Fruit fly (Drosophila melanogaster) whole organism, pupa: ENCODE data around the gene pall.

Experiments used
- CG10348 ChIP-seq: fragments of 200-800 bp; sonication (Bioruptor generic); IDR thresholded peaks from 2 replicates; pipeline ENCODE4 v1.3.6; 2022; ENCODE audit warnings: missing biosample characterization, missing genetic modification characterization
- CG12605 ChIP-seq: fragments of 200-800 bp; sonication (Bioruptor generic); IDR thresholded peaks from 2 replicates; pipeline ENCODE4 v1.3.6; 2022; ENCODE audit warnings: missing biosample characterization, missing genetic modification characterization
- CG13204 ChIP-seq: fragments of 200-800 bp; sonication (Bioruptor generic); optimal IDR thresholded peaks from 2 replicates; lab custom pipeline; 2018; ENCODE audit warnings: missing biosample characterization, mild to moderate bottlenecking, missing genetic modification characterization, moderate library complexity
- CG14655 ChIP-seq: fragments of 200-800 bp; sonication (Bioruptor generic); optimal IDR thresholded peaks from 3 replicates; lab custom pipeline; 2017; ENCODE audit warnings: mild to moderate bottlenecking, missing biosample characterization, missing genetic modification reagents, missing genetic modification characterization
- CG15710 ChIP-seq: fragments of 200-800 bp; sonication (Bioruptor generic); optimal IDR thresholded peaks from 2 replicates; lab custom pipeline; 2018; ENCODE audit warnings: missing biosample characterization, mild to moderate bottlenecking, missing genetic modification characterization, moderate library complexity
- CG17806 ChIP-seq: fragments of 200-800 bp; sonication (Bioruptor generic); optimal IDR thresholded peaks from 2 replicates; lab custom pipeline; 2018; ENCODE audit warnings: missing biosample characterization, mild to moderate bottlenecking, missing genetic modification characterization, moderate library complexity
- CG32121 ChIP-seq: fragments of 200-800 bp; sonication (Bioruptor generic); IDR thresholded peaks from 2 replicates; pipeline ENCODE4 v1.3.6; 2022; ENCODE audit warnings: missing biosample characterization, missing genetic modification characterization
- CG34367 ChIP-seq: fragments of 200-800 bp; sonication (Bioruptor generic); optimal IDR thresholded peaks from 2 replicates; lab custom pipeline; 2018; ENCODE audit warnings: missing biosample characterization, mild to moderate bottlenecking, missing genetic modification characterization
- CG4496 ChIP-seq: fragments of 200-800 bp; sonication (Bioruptor generic); IDR thresholded peaks from 3 replicates; pipeline ENCODE4 v1.3.6; 2022; ENCODE audit warnings: missing biosample characterization, missing genetic modification characterization
- CG8159 ChIP-seq: fragments of 200-800 bp; sonication (Bioruptor generic); optimal IDR thresholded peaks from 3 replicates; lab custom pipeline; 2018; ENCODE audit warnings: missing biosample characterization, mild to moderate bottlenecking, missing genetic modification characterization, moderate library complexity
- CG8301 ChIP-seq: fragments of 200-800 bp; sonication (Bioruptor generic); optimal IDR thresholded peaks from 2 replicates; lab custom pipeline; 2018; ENCODE audit warnings: missing biosample characterization, mild to moderate bottlenecking, missing genetic modification characterization
- CG9948 ChIP-seq: fragments of 200-800 bp; sonication (Bioruptor generic); optimal IDR thresholded peaks from 2 replicates; lab custom pipeline; 2018; ENCODE audit warnings: missing biosample characterization, mild to moderate bottlenecking, missing genetic modification characterization, moderate library complexity
- D1 ChIP-seq: fragments of 200-800 bp; sonication (Bioruptor generic); optimal IDR thresholded peaks from 2 replicates; lab custom pipeline; 2018; ENCODE audit warnings: missing biosample characterization, mild to moderate bottlenecking, missing genetic modification characterization, moderate library complexity
- EcR ChIP-seq: fragments of 200-800 bp; sonication (Bioruptor generic); optimal IDR thresholded peaks from 3 replicates; lab custom pipeline; 2019; ENCODE audit warnings: missing biosample characterization, missing genetic modification characterization, mild to moderate bottlenecking, moderate library complexity, missing genetic modification reagents
- Ets98B ChIP-seq: fragments of 200-800 bp; sonication (Bioruptor generic); IDR thresholded peaks from 2 replicates; pipeline ENCODE4 v1.3.6; 2022; ENCODE audit warnings: missing biosample characterization, missing genetic modification characterization
- Pif1A ChIP-seq: fragments of 200-800 bp; sonication (Bioruptor generic); optimal IDR thresholded peaks from 3 replicates; lab custom pipeline; 2016; ENCODE audit warnings: missing biosample characterization, missing genetic modification characterization
- Pif1B ChIP-seq: fragments of 200-800 bp; sonication (Bioruptor generic); optimal IDR thresholded peaks from 3 replicates; lab custom pipeline; 2016; ENCODE audit warnings: missing biosample characterization, missing genetic modification characterization
- Snoo ChIP-seq: fragments of 200-800 bp; sonication (Bioruptor generic); optimal IDR thresholded peaks from 3 replicates; lab custom pipeline; 2017; ENCODE audit warnings: missing biosample characterization, mild to moderate bottlenecking, missing genetic modification characterization, inconsistent platforms
- fd96Ca ChIP-seq: fragments of 200-800 bp; sonication (Bioruptor generic); IDR thresholded peaks from 3 replicates; pipeline ENCODE4 v1.3.6; 2022; ENCODE audit warnings: missing biosample characterization, missing genetic modification characterization
- gl ChIP-seq: fragments of 200-800 bp; sonication (Bioruptor generic); optimal IDR thresholded peaks from 2 replicates; lab custom pipeline; 2018; ENCODE audit warnings: missing biosample characterization, mild to moderate bottlenecking, missing genetic modification characterization
- rn ChIP-seq: fragments of 200-800 bp; sonication (Bioruptor generic); IDR thresholded peaks from 2 replicates; pipeline ENCODE4 v1.3.6; 2022; ENCODE audit warnings: missing biosample characterization, missing genetic modification characterization

Gene pall

dm6 chr3L:9461670-9462246 is 25.8 kb downstream of the pall start:
- TF ChIP-seq CG14655 (GFP tag; lab: Kevin White, UChicago) (no peak), CG34367 (tag; lab: Kevin White, UChicago) (peak; percentile 36), CG12605 (GFP tag; lab: Robert Waterston, UW) (no peak), gl (tag; lab: Kevin White, UChicago) (no peak), Ets98B (GFP tag; lab: Robert Waterston, UW) (no peak), Pif1B (GFP tag; lab: Kevin White, UChicago) (no peak), CG32121 (GFP tag; lab: Robert Waterston, UW) (peak; percentile 36), EcR (GFP tag; lab: Kevin White, UChicago) (peak; percentile 81), CG10348 (GFP tag; lab: Robert Waterston, UW) (no peak), rn (GFP tag; lab: Robert Waterston, UW) (0 out of 2 replicates have a peak, but pooled peaks have one; percentile 28), fd96Ca (GFP tag; lab: Robert Waterston, UW) (peak; percentile 47; the same call in 2 of the 3 replicates), CG13204 (no peak), D1 (no peak), CG15710 (no peak), Pif1A (no peak), CG17806 (tag; lab: Kevin White, UChicago) (peak; percentile 30), CG9948 (tag; lab: Kevin White, UChicago) (peak; percentile 7), CG8301 (no peak), Snoo (tag; lab: Kevin White, UChicago) (no peak), CG8159 (tag; lab: Kevin White, UChicago) (no peak), CG4496 (GFP tag; lab: Robert Waterston, UW) (peak; percentile 69; the same call in 2 of the 3 replicates)

dm6 chr3L:9460775-9461491 is 26.7 kb downstream of the pall start, which contains the start of the genes CG3434 and CG44838:
CG3434 (minus strand) TSS chr3L:9460799.
CG44838 (plus strand) TSS chr3L:9461050.
- TF ChIP-seq Ets98B (GFP tag; lab: Robert Waterston, UW) (peak; percentile 47), D1 (no peak), fd96Ca (GFP tag; lab: Robert Waterston, UW) (peak; percentile 75; the same call in 2 of the 3 replicates), CG13204 (peak; percentile 37), CG17806 (tag; lab: Kevin White, UChicago) (peak; percentile 57), Pif1B (GFP tag; lab: Kevin White, UChicago) (peak; percentile 74), CG8159 (tag; lab: Kevin White, UChicago) (peak; percentile 66), EcR (GFP tag; lab: Kevin White, UChicago) (peak; percentile 75), CG14655 (GFP tag; lab: Kevin White, UChicago) (peak; percentile 63), CG12605 (GFP tag; lab: Robert Waterston, UW) (no peak), CG15710 (peak; percentile 68), CG34367 (tag; lab: Kevin White, UChicago) (peak; percentile 54), Pif1A (peak; percentile 70), CG4496 (GFP tag; lab: Robert Waterston, UW) (peak; percentile 71), rn (GFP tag; lab: Robert Waterston, UW) (peak; percentile 39; the same call in 1 of the 2 replicates), CG32121 (GFP tag; lab: Robert Waterston, UW) (peak; percentile 73), Snoo (tag; lab: Kevin White, UChicago) (peak; percentile 73), gl (tag; lab: Kevin White, UChicago) (no peak), CG9948 (tag; lab: Kevin White, UChicago) (peak; percentile 54), CG8301 (peak; percentile 50), CG10348 (GFP tag; lab: Robert Waterston, UW) (no peak)
- TF ChIP-seq, all 21 proteins: peak for 17

dm6 chr3L:9457619-9458092 is 29.9 kb downstream of the pall start, which contains the start of gene CG3437:
CG3437 (minus strand) TSS chr3L:9457669.
- peak; percentile 100 for TF ChIP-seq fd96Ca (GFP tag; lab: Robert Waterston, UW)
- TF ChIP-seq rn (GFP tag; lab: Robert Waterston, UW): peak; percentile 100
- peak; percentile 56 for TF ChIP-seq EcR (GFP tag; lab: Kevin White, UChicago)
- peak; percentile 99 for TF ChIP-seq CG8159 (tag; lab: Kevin White, UChicago)
- TF ChIP-seq CG13204: peak; percentile 98
- TF ChIP-seq CG8301: peak; percentile 100
- peak; percentile 99 for TF ChIP-seq CG17806 (tag; lab: Kevin White, UChicago)
- TF ChIP-seq D1: no peak
- peak; percentile 98 for TF ChIP-seq gl (tag; lab: Kevin White, UChicago)
- peak; percentile 99 for TF ChIP-seq Pif1B (GFP tag; lab: Kevin White, UChicago)
- peak; percentile 100 for TF ChIP-seq CG12605 (GFP tag; lab: Robert Waterston, UW)
- TF ChIP-seq CG32121 (GFP tag; lab: Robert Waterston, UW): peak; percentile 100
- TF ChIP-seq CG34367 (tag; lab: Kevin White, UChicago): peak; percentile 99
- TF ChIP-seq CG14655 (GFP tag; lab: Kevin White, UChicago): peak; percentile 100
- TF ChIP-seq CG9948 (tag; lab: Kevin White, UChicago): peak; percentile 100
- TF ChIP-seq CG15710: peak; percentile 100
- TF ChIP-seq CG4496 (GFP tag; lab: Robert Waterston, UW): peak; percentile 100
- peak; percentile 100 for TF ChIP-seq Pif1A
- peak; percentile 99 for TF ChIP-seq Snoo (tag; lab: Kevin White, UChicago)
- peak; percentile 99 for TF ChIP-seq CG10348 (GFP tag; lab: Robert Waterston, UW)
- TF ChIP-seq Ets98B (GFP tag; lab: Robert Waterston, UW): peak; percentile 100
- TF ChIP-seq, all 21 proteins: peak for 20

dm6 chr3L:9456389-9456788 is 31.2 kb downstream of the pall start:
- TF ChIP-seq CG13204 (no peak), CG14655 (GFP tag; lab: Kevin White, UChicago) (no peak), gl (tag; lab: Kevin White, UChicago) (no peak), rn (GFP tag; lab: Robert Waterston, UW) (no peak), Pif1A (no peak), CG15710 (no peak), CG17806 (tag; lab: Kevin White, UChicago) (no peak), CG8159 (tag; lab: Kevin White, UChicago) (no peak), D1 (no peak)
